Fruit fly (Drosophila melanogaster): ENCODE measurements around the gene CG14384.

Gene CG14384

DNA sequence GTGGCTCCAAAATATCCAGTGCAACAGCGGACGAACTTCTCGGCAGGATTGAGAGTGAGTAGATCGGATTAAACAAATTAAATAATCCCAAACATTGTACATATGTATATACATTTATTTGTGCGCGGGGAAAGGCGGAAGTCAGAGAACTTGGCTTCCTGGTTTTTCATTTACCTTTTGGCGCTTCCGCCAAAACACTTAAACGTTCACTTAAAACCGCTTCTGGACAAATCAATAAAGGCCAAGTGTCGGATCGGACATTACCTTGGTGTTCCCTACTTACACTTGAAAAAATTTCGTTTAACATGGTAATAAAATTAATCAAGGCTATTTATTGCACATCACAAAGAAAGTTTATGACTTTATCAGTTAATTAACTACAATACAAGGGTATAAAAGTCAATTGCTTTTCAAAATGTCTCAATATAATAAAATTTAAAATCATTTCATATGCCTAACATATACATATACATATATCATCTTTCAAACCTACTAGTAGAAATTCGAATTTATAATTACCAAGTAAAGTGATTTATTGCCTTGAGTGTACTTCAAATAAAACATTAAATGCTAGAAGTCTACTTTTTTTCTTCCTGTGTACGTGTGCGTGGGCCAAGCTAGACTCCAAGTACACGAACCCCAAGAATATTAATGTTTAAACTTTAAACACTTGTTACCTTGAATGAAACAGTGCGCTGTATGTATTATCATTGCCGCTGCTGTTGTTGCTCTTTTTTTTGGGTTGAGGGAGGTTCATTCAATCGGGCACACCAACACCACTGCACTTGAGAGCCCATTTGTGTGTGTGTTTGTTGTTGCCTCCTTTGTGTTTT lies 14.0 kb upstream of the CG14384 start:
- TF ChIP-seq ci (GFP tag; IDR thresholded peaks at IDR 0.05): peak; percentile 39; the same call in 1 of the 3 replicates
- TF ChIP-seq Neu2 (GFP tag; optimal IDR thresholded peaks at IDR 0.05; ENCODE audit: borderline replicate concordance): no peak
- TF ChIP-seq CG15269 (tag; optimal IDR thresholded peaks at IDR 0.05): peak; percentile 77
- peak; percentile 19 for TF ChIP-seq D19B (GFP tag; optimal IDR thresholded peaks at IDR 0.05)
- no peak for TF ChIP-seq Ets97D (GFP tag; optimal IDR thresholded peaks at IDR 0.05)
- peak; percentile 45 for TF ChIP-seq E2f1 (GFP tag; IDR thresholded peaks at IDR 0.05)
- peak; percentile 57; the same call in 1 of the 2 replicates for TF ChIP-seq H2.0 (GFP tag; IDR thresholded peaks at IDR 0.05)
- no peak for TF ChIP-seq CG7372 (GFP tag; IDR thresholded peaks at IDR 0.05)
- TF ChIP-seq croc (GFP tag; conservative IDR thresholded peaks at IDR 0.05): 0 out of 3 replicates have a peak, but pooled peaks have one; percentile 19
- TF ChIP-seq CG33557 (GFP tag; optimal IDR thresholded peaks at IDR 0.05): no peak
- TF ChIP-seq sisA (GFP tag; IDR thresholded peaks at IDR 0.05): peak; percentile 57
- TF ChIP-seq Hr51 (GFP tag; optimal IDR thresholded peaks at IDR 0.05): peak in 1 of 2 experiments; percentile 79
- TF ChIP-seq slou (GFP tag; optimal IDR thresholded peaks at IDR 0.05): peak; percentile 33
- no peak for TF ChIP-seq CG12769 (tag; optimal IDR thresholded peaks at IDR 0.05)
- no peak for TF ChIP-seq abd-A (tag; optimal IDR thresholded peaks at IDR 0.05)
- TF ChIP-seq Sin3A (optimal IDR thresholded peaks at IDR 0.05): no peak
- TF ChIP-seq CG6683 (GFP tag; optimal IDR thresholded peaks at IDR 0.05): no peak
- TF ChIP-seq Pdp1 (GFP tag; optimal IDR thresholded peaks at IDR 0.05): peak; percentile 38 to 44
- TF ChIP-seq fd96Cb (tag; optimal IDR thresholded peaks at IDR 0.05): peak; percentile 51
- no peak for TF ChIP-seq jigr1 (GFP tag; IDR thresholded peaks at IDR 0.05)
- TF ChIP-seq CG12104 (GFP tag; optimal IDR thresholded peaks at IDR 0.05): peak; percentile 78
- peak; percentile 46 for TF ChIP-seq Hr3 (GFP tag; optimal IDR thresholded peaks at IDR 0.05)
- peak; percentile 34 for TF ChIP-seq CG16815 (GFP tag; optimal IDR thresholded peaks at IDR 0.05)
- TF ChIP-seq bab2 (GFP tag; optimal IDR thresholded peaks at IDR 0.05): peak; percentile 45
- no peak for TF ChIP-seq kah (GFP tag; optimal IDR thresholded peaks at IDR 0.05)
- peak; percentile 51 for TF ChIP-seq zen (tag; optimal IDR thresholded peaks at IDR 0.05)
- TF ChIP-seq tap (tag; optimal IDR thresholded peaks at IDR 0.05): peak; percentile 61
- TF ChIP-seq tx (GFP tag; optimal IDR thresholded peaks at IDR 0.05): no peak
- no peak for TF ChIP-seq Dll (GFP tag; IDR thresholded peaks at IDR 0.05; ENCODE audit: partially characterized antibody)
- TF ChIP-seq ERR (GFP tag; optimal IDR thresholded peaks at IDR 0.05): no peak
- TF ChIP-seq bcd (GFP tag; optimal IDR thresholded peaks at IDR 0.05): peak; percentile 71
- peak; percentile 52 for TF ChIP-seq Nf-YC (tag; optimal IDR thresholded peaks at IDR 0.05)
- peak; percentile 59; the same call in 1 of the 3 replicates for TF ChIP-seq Mrtf (GFP tag; IDR thresholded peaks at IDR 0.05)
- peak; percentile 47; the same call in 1 of the 3 replicates for TF ChIP-seq B-H1 (GFP tag; IDR thresholded peaks at IDR 0.05)
- TF ChIP-seq Taf1 (GFP tag; IDR thresholded peaks at IDR 0.05): no peak
- TF ChIP-seq fru (optimal IDR thresholded peaks at IDR 0.05): no peak
- no peak for TF ChIP-seq CG1832 (GFP tag; optimal IDR thresholded peaks at IDR 0.05)
- TF ChIP-seq Nf-YA (GFP tag; IDR thresholded peaks at IDR 0.05): no peak
- peak; percentile 67; the same call in 1 of the 2 replicates for TF ChIP-seq CG32532 (GFP tag; IDR thresholded peaks at IDR 0.05)
- no peak for TF ChIP-seq insv (GFP tag; optimal IDR thresholded peaks at IDR 0.05)
- TF ChIP-seq CG4424 (GFP tag; optimal IDR thresholded peaks at IDR 0.05): peak; percentile 56
- TF ChIP-seq HLH3B (GFP tag; IDR thresholded peaks at IDR 0.05): peak; percentile 51
- TF ChIP-seq CrebB (tag; optimal IDR thresholded peaks at IDR 0.05): no peak
- TF ChIP-seq CG8924 (tag; optimal IDR thresholded peaks at IDR 0.05): peak; percentile 59
- no peak for TF ChIP-seq Lim3 (GFP tag; IDR thresholded peaks at IDR 0.05)
- peak; percentile 19 for TF ChIP-seq Mad (GFP tag; optimal IDR thresholded peaks at IDR 0.05)
- TF ChIP-seq CG1529 (GFP tag; optimal IDR thresholded peaks at IDR 0.05): peak; percentile 23
- TF ChIP-seq HmgZ (tag; optimal IDR thresholded peaks at IDR 0.05): no peak
- TF ChIP-seq bigmax (GFP tag; optimal IDR thresholded peaks at IDR 0.05): no peak
- TF ChIP-seq Fer1 (GFP tag; optimal IDR thresholded peaks at IDR 0.05): peak; percentile 72

Measured in whole organism, embryonic.